Worm (Caenorhabditis elegans) whole organism, L4 larva: Measurements from ENCODE around the gene cyp-34A2.

Source experiments
- F10B5.3 ChIP-seq: sonication (generic microtip); optimal IDR thresholded peaks from 2 replicates; lab custom pipeline; 2016; ENCODE audit warnings: mild to moderate bottlenecking, missing genetic modification characterization, missing compliant biosample characterization
- Y48G9A.11 ChIP-seq: fragments of 200-800 bp; sonication (Bioruptor generic); IDR thresholded peaks from 2 replicates; pipeline ENCODE4 v1.3.6; 2022; ENCODE audit warnings: missing genetic modification reagents, missing genetic modification characterization, missing compliant biosample characterization
- Y5F2A.4 ChIP-seq: fragments of 200-800 bp; sonication (Bioruptor generic); optimal IDR thresholded peaks from 2 replicates; lab custom pipeline; 2018; ENCODE audit warnings: mild to moderate bottlenecking, missing genetic modification characterization, missing compliant biosample characterization
- ZK337.2 ChIP-seq: fragments of 200-800 bp; sonication (Bioruptor generic); IDR thresholded peaks from 2 replicates; pipeline ENCODE4 v1.3.6; 2022; ENCODE audit warnings: missing genetic modification reagents, missing genetic modification characterization, missing compliant biosample characterization
- aly-2 ChIP-seq: sonication (generic microtip); optimal IDR thresholded peaks from 2 replicates; lab custom pipeline; 2018; ENCODE audit warnings: missing biosample characterization, missing genetic modification characterization
- ama-1 ChIP-seq: fragments of 150-350 bp; optimal IDR thresholded peaks from 2 replicates; lab custom pipeline; 2014; ENCODE audit warnings: inconsistent platforms, mixed read lengths
- ceh-28 ChIP-seq: fragments of 150-350 bp; optimal IDR thresholded peaks from 2 replicates; lab custom pipeline; 2014; ENCODE audit warnings: missing biosample characterization, missing genetic modification reagents, missing genetic modification characterization
- ctbp-1 ChIP-seq: fragments of 200-800 bp; sonication (Bioruptor generic); IDR thresholded peaks from 2 replicates; pipeline ENCODE4 v1.3.6; 2022; ENCODE audit warnings: missing genetic modification reagents, missing genetic modification characterization, missing compliant biosample characterization
- daf-12 ChIP-seq: fragments of 150-350 bp; optimal IDR thresholded peaks from 2 replicates; lab custom pipeline; 2014; ENCODE audit warnings: missing biosample characterization, missing genetic modification reagents, missing genetic modification characterization
- daf-16 ChIP-seq, 3 experiments: sonication (generic microtip); optimal IDR thresholded peaks; 2 replicates each; lab custom pipeline; 2016 to 2017; ENCODE audit warnings: missing genetic modification characterization in 3 of 3, missing genetic modification reagents in 3 of 3, mild to moderate bottlenecking in 2 of 3, missing compliant biosample characterization in 2 of 3, missing biosample characterization in 1 of 3, moderate library complexity in 1 of 3
- dmd-6 ChIP-seq: fragments of 200-800 bp; sonication (Bioruptor generic); IDR thresholded peaks from 2 replicates; pipeline ENCODE4 v1.3.6; 2022; ENCODE audit warnings: missing genetic modification reagents, missing genetic modification characterization, missing compliant biosample characterization
- dmd-8 ChIP-seq: fragments of 200-800 bp; sonication (Bioruptor generic); IDR thresholded peaks from 2 replicates; pipeline ENCODE4 v1.3.6; 2022; ENCODE audit warnings: missing genetic modification characterization, missing compliant biosample characterization
- dmd-9 ChIP-seq: fragments of 200-800 bp; sonication (Bioruptor generic); IDR thresholded peaks from 2 replicates; pipeline ENCODE4 v1.3.6; 2022; ENCODE audit warnings: missing genetic modification reagents, missing genetic modification characterization, missing compliant biosample characterization
- dve-1 ChIP-seq: sonication (generic microtip); optimal IDR thresholded peaks from 2 replicates; lab custom pipeline; 2017; ENCODE audit warnings: antibody characterized with exemption, mild to moderate bottlenecking, missing genetic modification characterization, missing compliant biosample characterization; ENCODE audit not compliant: insufficient read depth
- egl-27 ChIP-seq: sonication (generic microtip); optimal IDR thresholded peaks from 3 replicates; lab custom pipeline; 2017; ENCODE audit warnings: missing biosample characterization, missing genetic modification reagents, missing genetic modification characterization
- hlh-30 ChIP-seq: sonication (generic microtip); optimal IDR thresholded peaks from 2 replicates; lab custom pipeline; 2017; ENCODE audit warnings: antibody characterized with exemption, mild to moderate bottlenecking, missing genetic modification characterization, missing compliant biosample characterization; ENCODE audit not compliant: insufficient read depth
- lin-1 ChIP-seq: fragments of 200-800 bp; sonication (Bioruptor generic); IDR thresholded peaks from 2 replicates; pipeline ENCODE4 v1.3.6; 2022; ENCODE audit warnings: missing genetic modification reagents, missing genetic modification characterization, missing compliant biosample characterization
- lin-38 ChIP-seq: fragments of 200-800 bp; sonication (Bioruptor generic); IDR thresholded peaks from 2 replicates; pipeline ENCODE4 v1.3.6; 2022; ENCODE audit warnings: missing genetic modification reagents, missing genetic modification characterization, missing compliant biosample characterization
- lir-3 ChIP-seq: sonication (generic microtip); optimal IDR thresholded peaks from 2 replicates; lab custom pipeline; 2016; ENCODE audit warnings: mild to moderate bottlenecking, missing genetic modification characterization, missing compliant biosample characterization
- lsy-2 ChIP-seq, 2 experiments: fragments of 150-350 bp in 1 of 2; sonication (generic microtip) in 1 of 2; optimal IDR thresholded peaks; 2 replicates each; lab custom pipeline; 2014 to 2017; ENCODE audit warnings: missing biosample characterization in 2 of 2, missing genetic modification characterization in 2 of 2
- madf-5 ChIP-seq, 2 experiments: fragments of 200-800 bp; sonication (Bioruptor generic); IDR thresholded peaks; 2 replicates each; pipeline ENCODE4 v1.3.6; 2022; ENCODE audit warnings: missing compliant biosample characterization in 2 of 2, missing genetic modification characterization in 2 of 2
- madf-9 ChIP-seq: fragments of 200-800 bp; sonication (Bioruptor generic); conservative IDR thresholded peaks from 2 replicates; pipeline ENCODE4 v1.3.6; 2022; ENCODE audit warnings: missing genetic modification reagents, missing genetic modification characterization, missing compliant biosample characterization
- mdl-1 ChIP-seq, 2 experiments: fragments of 150-350 bp in 1 of 2; sonication (generic microtip) in 1 of 2; optimal IDR thresholded peaks; 2 replicates each; lab custom pipeline; 2014 to 2017; ENCODE audit warnings: missing biosample characterization in 2 of 2, missing genetic modification characterization in 2 of 2
- mdt-29 ChIP-seq: fragments of 200-800 bp; sonication (Bioruptor generic); IDR thresholded peaks from 2 replicates; pipeline ENCODE4 v1.3.6; 2022; ENCODE audit warnings: missing genetic modification reagents, missing genetic modification characterization, missing compliant biosample characterization
- mep-1 ChIP-seq: fragments of 150-350 bp; sonication (generic microtip); optimal IDR thresholded peaks from 3 replicates; lab custom pipeline; 2014; ENCODE audit warnings: missing biosample characterization, missing genetic modification characterization
- nhr-11 ChIP-seq: fragments of 150-350 bp; optimal IDR thresholded peaks from 2 replicates; lab custom pipeline; 2014; ENCODE audit warnings: missing biosample characterization, missing genetic modification characterization
- nhr-111 ChIP-seq: fragments of 200-800 bp; sonication (Bioruptor generic); optimal IDR thresholded peaks from 2 replicates; lab custom pipeline; 2018; ENCODE audit warnings: mild to moderate bottlenecking, missing genetic modification characterization, missing compliant biosample characterization
- nhr-28 ChIP-seq: fragments of 150-350 bp; optimal IDR thresholded peaks from 2 replicates; lab custom pipeline; 2014; ENCODE audit warnings: missing biosample characterization, missing genetic modification characterization
- nhr-48 ChIP-seq: sonication (generic microtip); optimal IDR thresholded peaks from 2 replicates; lab custom pipeline; 2016; ENCODE audit warnings: mild to moderate bottlenecking, missing genetic modification characterization, missing compliant biosample characterization
- nhr-6 ChIP-seq: fragments of 150-350 bp; optimal IDR thresholded peaks from 2 replicates; lab custom pipeline; 2014; ENCODE audit warnings: missing biosample characterization, missing genetic modification characterization
- nhr-76 ChIP-seq: fragments of 150-350 bp; optimal IDR thresholded peaks from 2 replicates; lab custom pipeline; 2014; ENCODE audit warnings: missing biosample characterization, missing genetic modification characterization
- nhr-77 ChIP-seq: fragments of 150-350 bp; optimal IDR thresholded peaks from 2 replicates; lab custom pipeline; 2014; ENCODE audit warnings: missing biosample characterization, missing genetic modification characterization
- pha-4 ChIP-seq, 2 experiments: fragments of 150-350 bp in 1 of 2; fragments of 200-800 bp in 1 of 2; sonication (Bioruptor generic) in 1 of 2; IDR thresholded peaks in 1 of 2; optimal IDR thresholded peaks in 1 of 2; 2 replicates each; pipeline versions ENCODE4 v1.3.6 to Lab custom; 2014 to 2022; ENCODE audit warnings: missing genetic modification characterization in 2 of 2, missing genetic modification reagents in 2 of 2, missing biosample characterization in 1 of 2, missing compliant biosample characterization in 1 of 2
- pqm-1 ChIP-seq: sonication (generic microtip); optimal IDR thresholded peaks from 2 replicates; lab custom pipeline; 2017; ENCODE audit warnings: missing biosample characterization, missing genetic modification characterization
- snpc-4 ChIP-seq: fragments of 150-350 bp; optimal IDR thresholded peaks from 2 replicates; lab custom pipeline; 2014; ENCODE audit warnings: missing biosample characterization, missing genetic modification characterization
- tag-97 ChIP-seq: fragments of 200-800 bp; sonication (Bioruptor generic); IDR thresholded peaks from 2 replicates; pipeline ENCODE4 v1.3.6; 2022; ENCODE audit warnings: missing genetic modification characterization, missing compliant biosample characterization
- vab-7 ChIP-seq: fragments of 200-800 bp; sonication (Bioruptor generic); IDR thresholded peaks from 2 replicates; pipeline ENCODE4 v1.3.6; 2022; ENCODE audit warnings: missing genetic modification reagents, missing genetic modification characterization, missing compliant biosample characterization
- zag-1 ChIP-seq: fragments of 150-350 bp; optimal IDR thresholded peaks from 2 replicates; lab custom pipeline; 2014; ENCODE audit warnings: missing biosample characterization, missing genetic modification characterization
- zfp-2 ChIP-seq: sonication (generic microtip); optimal IDR thresholded peaks from 2 replicates; lab custom pipeline; 2016; ENCODE audit warnings: mild to moderate bottlenecking, missing genetic modification characterization, missing compliant biosample characterization
- zip-11 ChIP-seq: fragments of 200-800 bp; sonication (Bioruptor generic); IDR thresholded peaks from 2 replicates; pipeline ENCODE4 v1.3.6; 2022; ENCODE audit warnings: missing genetic modification characterization, missing compliant biosample characterization
- ztf-11 ChIP-seq: fragments of 150-350 bp; optimal IDR thresholded peaks from 2 replicates; lab custom pipeline; 2014; ENCODE audit warnings: missing biosample characterization, missing genetic modification characterization
- ztf-7 ChIP-seq: fragments of 150-350 bp; optimal IDR thresholded peaks from 2 replicates; lab custom pipeline; 2014; ENCODE audit warnings: missing biosample characterization, missing genetic modification characterization

Gene cyp-34A2

ce11 chrV:15303625-15304024 is 12.7 kb upstream of the cyp-34A2 start, which contains the start of gene srx-48:
Gene srx-48 (minus strand): TSS chrV:15303725.
- TF ChIP-seq nhr-76 (tag; lab: Kevin White, UChicago): no peak
- no peak for TF ChIP-seq daf-16 (GFP tag; optimal IDR thresholded peaks at IDR 0.05; lab: Kevin White, UChicago)
- TF ChIP-seq daf-16 (tag; optimal IDR thresholded peaks at IDR 0.05; lab: Kevin White, UChicago): no peak
- TF ChIP-seq ceh-28: no peak
- TF ChIP-seq nhr-48 (tag; lab: Kevin White, UChicago): no peak
- TF ChIP-seq zip-11 (GFP tag; lab: Robert Waterston, UW): no peak
- TF ChIP-seq ZK337.2 (GFP tag; lab: Robert Waterston, UW): no peak
- no peak for TF ChIP-seq nhr-11 (tag; lab: Kevin White, UChicago)
- TF ChIP-seq, all 104 proteins: peak for 0

- peak; percentile 49 for TF ChIP-seq hlh-30 (tag; lab: Kevin White, UChicago)
- no peak for TF ChIP-seq zag-1
- peak; percentile 99 for TF ChIP-seq pqm-1 (tag; lab: Kevin White, UChicago)
- TF ChIP-seq nhr-48 (tag; lab: Kevin White, UChicago): peak; percentile 27
- no peak for TF ChIP-seq nhr-76 (tag; lab: Kevin White, UChicago)
- peak; percentile 98 for TF ChIP-seq nhr-28 (tag; lab: Kevin White, UChicago)
- TF ChIP-seq aly-2 (tag; lab: Kevin White, UChicago): no peak
- TF ChIP-seq F10B5.3 (tag; lab: Kevin White, UChicago): no peak
- TF ChIP-seq Y48G9A.11 (GFP tag; lab: Robert Waterston, UW): no peak
- peak; percentile 73 for TF ChIP-seq dve-1 (tag; lab: Kevin White, UChicago)
- TF ChIP-seq zfp-2 (tag; lab: Kevin White, UChicago): no peak
- TF ChIP-seq nhr-6 (tag; lab: Kevin White, UChicago): peak; percentile 99
- no peak for TF ChIP-seq lir-3
- no peak for TF ChIP-seq madf-9 (GFP tag; lab: Robert Waterston, UW)
- no peak for TF ChIP-seq dmd-8 (GFP tag; lab: Robert Waterston, UW)
- TF ChIP-seq lin-1: no peak
- TF ChIP-seq nhr-111: no peak
- TF ChIP-seq mdl-1 (tag; optimal IDR thresholded peaks at IDR 0.05; lab: Kevin White, UChicago): peak in 1 of 2 experiments; percentile 30
- no peak for TF ChIP-seq daf-16 (GFP tag; optimal IDR thresholded peaks at IDR 0.05; lab: Kevin White, UChicago)
- peak; percentile 85 for TF ChIP-seq daf-16 (tag; optimal IDR thresholded peaks at IDR 0.05; lab: Kevin White, UChicago)
- peak; percentile 95 for TF ChIP-seq dmd-6 (GFP tag; lab: Robert Waterston, UW)
- peak; percentile 83 for TF ChIP-seq nhr-77 (tag; lab: Kevin White, UChicago)
- peak; percentile 31 for TF ChIP-seq ztf-7 (tag; lab: Kevin White, UChicago)
Observed at ce11 chrV:15298597-15298996, 7.7 kb upstream of the cyp-34A2 start, which contains the start of gene cpr-3. Gene cpr-3 (minus strand): TSS chrV:15298700.

- TF ChIP-seq Y5F2A.4 (GFP tag; lab: Kevin White, UChicago) (no peak), pqm-1 (tag; lab: Kevin White, UChicago) (no peak), daf-12 (tag; lab: Kevin White, UChicago) (no peak), snpc-4 (tag; lab: Kevin White, UChicago) (no peak), daf-16 (GFP tag; optimal IDR thresholded peaks at IDR 0.05; lab: Kevin White, UChicago) (no peak), daf-16 (tag; optimal IDR thresholded peaks at IDR 0.05; lab: Kevin White, UChicago) (no peak), tag-97 (no peak), dmd-9 (GFP tag; lab: Robert Waterston, UW) (no peak), mdt-29 (GFP tag; lab: Robert Waterston, UW) (no peak), egl-27 (tag; lab: Kevin White, UChicago) (no peak), nhr-6 (tag; lab: Kevin White, UChicago) (no peak)
Observed at ce11 chrV:15293865-15294264, 3.0 kb upstream of the cyp-34A2 start, which contains the start of gene str-96. Gene str-96 (minus strand): TSS chrV:15293965.

ce11 chrV:15287856-15288255 is 3.0 kb downstream of the cyp-34A2 start, which contains the start of gene cyp-34A1:
Gene cyp-34A1 (minus strand): TSS chrV:15287956.
- TF ChIP-seq vab-7 (GFP tag; lab: Robert Waterston, UW) (no peak), mep-1 (no peak), lsy-2 (tag; optimal IDR thresholded peaks at IDR 0.05; lab: Kevin White, UChicago) (no peak), lin-38 (GFP tag; lab: Robert Waterston, UW) (no peak), ama-1 (no peak), pha-4 (GFP tag; IDR thresholded peaks at IDR 0.05; lab: Robert Waterston, UW) (no peak), pha-4 (tag; optimal IDR thresholded peaks at IDR 0.05; lab: Kevin White, UChicago) (no peak), ztf-11 (no peak), madf-5 (GFP tag; IDR thresholded peaks at IDR 0.05; lab: Robert Waterston, UW) (no peak), tag-97 (no peak), ctbp-1 (no peak)
